Worm (Caenorhabditis elegans): ENCODE measurements around the gene ptr-9.
A peak's percentile ranks its signal among the peaks of the same experiment; 100 is the strongest.

The ptr-9 gene

ce11 chrIII:9191091-9191490, 29.6 kb upstream of the ptr-9 start, which contains the start of gene cls-3 (continued):
- no peak for TF ChIP-seq gmeb-2 (tag; optimal IDR thresholded peaks at IDR 0.05)
- no peak for TF ChIP-seq ceh-24 (tag; optimal IDR thresholded peaks at IDR 0.05)
- TF ChIP-seq pag-3 (tag; optimal IDR thresholded peaks at IDR 0.05; ENCODE audit: borderline replicate concordance): no peak
- no peak for TF ChIP-seq K02D7.2 (tag; optimal IDR thresholded peaks at IDR 0.05)

ce11 chrIII:9185722-9186121, 24.3 kb upstream of the ptr-9 start, which contains the start of gene ZC84.7:
ZC84.7 (plus strand) TSS chrIII:9186022.
- TF ChIP-seq unc-86 (tag; optimal IDR thresholded peaks at IDR 0.05): no peak
- TF ChIP-seq rnt-1 (tag; optimal IDR thresholded peaks at IDR 0.05): no peak
- no peak for TF ChIP-seq hlh-6 (tag; optimal IDR thresholded peaks at IDR 0.05)
- TF ChIP-seq unc-3 (GFP tag; conservative IDR thresholded peaks at IDR 0.05): no peak
- no peak for TF ChIP-seq unc-3 (tag; optimal IDR thresholded peaks at IDR 0.05)

ce11 chrIII:9181246-9181645, 19.8 kb upstream of the ptr-9 start, which contains the start of gene tax-4:
tax-4 (plus strand) TSS chrIII:9181546.
- no peak for TF ChIP-seq ama-1 (optimal IDR thresholded peaks at IDR 0.05)
- TF ChIP-seq pqm-1 (tag; optimal IDR thresholded peaks at IDR 0.05): no peak
- TF ChIP-seq hlh-6 (tag; optimal IDR thresholded peaks at IDR 0.05): no peak
- no peak for TF ChIP-seq K02D7.2 (tag; optimal IDR thresholded peaks at IDR 0.05)
- no peak for TF ChIP-seq C08G9.2 (tag; optimal IDR thresholded peaks at IDR 0.05)
- no peak for TF ChIP-seq elt-2 (tag; optimal IDR thresholded peaks at IDR 0.05)
- TF ChIP-seq fax-1 (tag; optimal IDR thresholded peaks at IDR 0.05): no peak
- TF ChIP-seq ceh-30 (tag; optimal IDR thresholded peaks at IDR 0.05): no peak
- TF ChIP-seq ceh-6 (GFP tag; optimal IDR thresholded peaks at IDR 0.05): no peak
- TF ChIP-seq unc-3 (GFP tag; conservative IDR thresholded peaks at IDR 0.05): no peak
- TF ChIP-seq unc-3 (tag; optimal IDR thresholded peaks at IDR 0.05): no peak
- no peak for TF ChIP-seq npax-4 (tag; optimal IDR thresholded peaks at IDR 0.05)

ce11 chrIII:9177874-9178273, 16.4 kb upstream of the ptr-9 start:
- TF ChIP-seq unc-55 (GFP tag; optimal IDR thresholded peaks at IDR 0.05) (peak; percentile 44), nfya-1 (tag; optimal IDR thresholded peaks at IDR 0.05) (no peak)

ce11 chrIII:9176008-9176407, 14.6 kb upstream of the ptr-9 start:
- TF ChIP-seq syd-9 (tag; optimal IDR thresholded peaks at IDR 0.05) (peak; percentile 22), ceh-48 (tag; optimal IDR thresholded peaks at IDR 0.05) (no peak)

ce11 chrIII:9173239-9173638, 11.8 kb upstream of the ptr-9 start:
- TF ChIP-seq madf-2 (tag; optimal IDR thresholded peaks at IDR 0.05) (no peak), pqm-1 (tag; optimal IDR thresholded peaks at IDR 0.05) (no peak), K09A11.1 (tag; optimal IDR thresholded peaks at IDR 0.05; ENCODE audit: insufficient read depth) (no peak), Y22D7AL.16 (tag; optimal IDR thresholded peaks at IDR 0.05) (no peak)

ce11 chrIII:9172702-9173101, 11.2 kb upstream of the ptr-9 start, which contains the start of gene ina-1:
ina-1 (minus strand) TSS chrIII:9172802.
- TF ChIP-seq ceh-22 (tag; optimal IDR thresholded peaks at IDR 0.05) (no peak), ahr-1 (tag; optimal IDR thresholded peaks at IDR 0.05) (no peak), ceh-24 (tag; optimal IDR thresholded peaks at IDR 0.05) (no peak), hlh-30 (tag; optimal IDR thresholded peaks at IDR 0.05; ENCODE audit: insufficient read depth) (no peak), unc-86 (tag; optimal IDR thresholded peaks at IDR 0.05) (no peak), npax-4 (tag; optimal IDR thresholded peaks at IDR 0.05) (no peak), ceh-14 (tag; optimal IDR thresholded peaks at IDR 0.05) (no peak)

ce11 chrIII:9162634-9163118, 1.2 kb upstream of the ptr-9 start, which contains the start of gene dgk-3:
dgk-3 (plus strand) TSS chrIII:9163068.
- no peak for TF ChIP-seq ceh-31 (tag; optimal IDR thresholded peaks at IDR 0.05)
- TF ChIP-seq unc-42 (tag; optimal IDR thresholded peaks at IDR 0.05): no peak
- TF ChIP-seq ceh-18 (tag; optimal IDR thresholded peaks at IDR 0.05): no peak
- no peak for TF ChIP-seq unc-55 (GFP tag; optimal IDR thresholded peaks at IDR 0.05)
- TF ChIP-seq pros-1 (tag; optimal IDR thresholded peaks at IDR 0.05): no peak
- TF ChIP-seq ceh-2 (tag; optimal IDR thresholded peaks at IDR 0.05): no peak
